Fruit fly (Drosophila melanogaster): Measurements from ENCODE around the gene bwa.
A peak's percentile ranks its signal among the peaks of the same experiment; 100 is the strongest.

bwa gene

dm6 chr2L:20086295-20087096 lies 20.3 kb downstream of the bwa start:
- TF ChIP-seq cnc (optimal IDR thresholded peaks at IDR 0.05) (no peak), CG7045 (GFP tag; optimal IDR thresholded peaks at IDR 0.05) (peak; percentile 67), Mnt (GFP tag; optimal IDR thresholded peaks at IDR 0.05) (peak; percentile 89), CG12768 (GFP tag; optimal IDR thresholded peaks at IDR 0.05) (peak; percentile 92), Crg-1 (GFP tag; optimal IDR thresholded peaks at IDR 0.05) (peak; percentile 62), CG7101 (tag; optimal IDR thresholded peaks at IDR 0.05) (peak; percentile 93), CG5204 (GFP tag; optimal IDR thresholded peaks at IDR 0.05) (peak; percentile 86), CG11617 (GFP tag; optimal IDR thresholded peaks at IDR 0.05) (peak; percentile 90), tj (GFP tag; optimal IDR thresholded peaks at IDR 0.05) (peak; percentile 77), bab1 (GFP tag; optimal IDR thresholded peaks at IDR 0.05) (peak; percentile 31), Hr96 (GFP tag; optimal IDR thresholded peaks at IDR 0.05) (peak; percentile 76), CG33017 (tag; optimal IDR thresholded peaks at IDR 0.05) (peak; percentile 94), pad (GFP tag; optimal IDR thresholded peaks at IDR 0.05) (peak; percentile 61), Clk (GFP tag; optimal IDR thresholded peaks at IDR 0.05) (peak; percentile 65), CG14711 (tag; optimal IDR thresholded peaks at IDR 0.05) (peak; percentile 90), kay (GFP tag; ENCODE audit: borderline replicate concordance) (no peak), toe (GFP tag; optimal IDR thresholded peaks at IDR 0.05) (peak; percentile 29), CG1620 (GFP tag; optimal IDR thresholded peaks at IDR 0.05) (peak; percentile 30), ovo (GFP tag; optimal IDR thresholded peaks at IDR 0.05) (peak; percentile 76), cic (GFP tag; optimal IDR thresholded peaks at IDR 0.05) (peak; percentile 95)

- TF ChIP-seq Hr96 (GFP tag; optimal IDR thresholded peaks at IDR 0.05) = peak; percentile 98
- TF ChIP-seq CG33017 (tag; optimal IDR thresholded peaks at IDR 0.05) = peak; percentile 98
- peak; percentile 99 for TF ChIP-seq bab1 (GFP tag; optimal IDR thresholded peaks at IDR 0.05)
- no peak for TF ChIP-seq cnc (optimal IDR thresholded peaks at IDR 0.05)
- TF ChIP-seq CG1620 (GFP tag; optimal IDR thresholded peaks at IDR 0.05) = peak; percentile 98
- TF ChIP-seq pad (GFP tag; optimal IDR thresholded peaks at IDR 0.05) = peak; percentile 92
- TF ChIP-seq CG12768 (GFP tag; optimal IDR thresholded peaks at IDR 0.05) = peak; percentile 99
- peak; percentile 90 for TF ChIP-seq cic (GFP tag; optimal IDR thresholded peaks at IDR 0.05)
- peak; percentile 98 for TF ChIP-seq CG7101 (tag; optimal IDR thresholded peaks at IDR 0.05)
- peak; percentile 98 for TF ChIP-seq CG7045 (GFP tag; optimal IDR thresholded peaks at IDR 0.05)
- TF ChIP-seq toe (GFP tag; optimal IDR thresholded peaks at IDR 0.05) = peak; percentile 99
- TF ChIP-seq CG14711 (tag; optimal IDR thresholded peaks at IDR 0.05) = peak; percentile 95
- peak; percentile 99 for TF ChIP-seq CG11617 (GFP tag; optimal IDR thresholded peaks at IDR 0.05)
- peak; percentile 98 for TF ChIP-seq ovo (GFP tag; optimal IDR thresholded peaks at IDR 0.05)
- TF ChIP-seq Mnt (GFP tag; optimal IDR thresholded peaks at IDR 0.05) = peak; percentile 95
- peak; percentile 99 for TF ChIP-seq CG5204 (GFP tag; optimal IDR thresholded peaks at IDR 0.05)
- peak; percentile 90 for TF ChIP-seq tj (GFP tag; optimal IDR thresholded peaks at IDR 0.05)
- peak; percentile 97 for TF ChIP-seq Clk (GFP tag; optimal IDR thresholded peaks at IDR 0.05)
- TF ChIP-seq kay (GFP tag; ENCODE audit: borderline replicate concordance) = no peak
- peak; percentile 98 for TF ChIP-seq Crg-1 (GFP tag; optimal IDR thresholded peaks at IDR 0.05)
These were observed 25.0 kb downstream of the bwa start, which contains the start of the genes CG10747 and Pyroxd1 for dm6 chr2L:20091094-20091679. Gene CG10747, minus strand, starts transcription at chr2L:20091348. Gene Pyroxd1, plus strand, starts transcription at chr2L:20091435.

dm6 chr2L:20093794-20094193 lies 27.6 kb downstream of the bwa start, which contains the start of the genes Taf13 and nesd:
Gene Taf13, minus strand, starts transcription at chr2L:20093849.
Gene nesd, plus strand, starts transcription at chr2L:20093972.
- peak; percentile 36 for TF ChIP-seq Clk (GFP tag; optimal IDR thresholded peaks at IDR 0.05)
- peak; percentile 36 for TF ChIP-seq Crg-1 (GFP tag; optimal IDR thresholded peaks at IDR 0.05)
- TF ChIP-seq cnc (optimal IDR thresholded peaks at IDR 0.05) = no peak
- peak; percentile 21 for TF ChIP-seq CG7045 (GFP tag; optimal IDR thresholded peaks at IDR 0.05)
- TF ChIP-seq CG7101 (tag; optimal IDR thresholded peaks at IDR 0.05) = peak; percentile 61
- TF ChIP-seq toe (GFP tag; optimal IDR thresholded peaks at IDR 0.05) = peak; percentile 85
- TF ChIP-seq tj (GFP tag; optimal IDR thresholded peaks at IDR 0.05) = peak; percentile 57
- TF ChIP-seq CG33017 (tag; optimal IDR thresholded peaks at IDR 0.05) = peak; percentile 12
- peak; percentile 59 for TF ChIP-seq CG11617 (GFP tag; optimal IDR thresholded peaks at IDR 0.05)
- TF ChIP-seq bab1 (GFP tag; optimal IDR thresholded peaks at IDR 0.05) = peak; percentile 31
- no peak for TF ChIP-seq ovo (GFP tag; optimal IDR thresholded peaks at IDR 0.05)
- peak; percentile 0 for TF ChIP-seq Hr96 (GFP tag; optimal IDR thresholded peaks at IDR 0.05)
- no peak for TF ChIP-seq CG12768 (GFP tag; optimal IDR thresholded peaks at IDR 0.05)
- TF ChIP-seq CG1620 (GFP tag; optimal IDR thresholded peaks at IDR 0.05) = peak; percentile 55
- TF ChIP-seq Mnt (GFP tag; optimal IDR thresholded peaks at IDR 0.05) = peak; percentile 71
- peak; percentile 55 for TF ChIP-seq CG14711 (tag; optimal IDR thresholded peaks at IDR 0.05)
- peak; percentile 37 for TF ChIP-seq pad (GFP tag; optimal IDR thresholded peaks at IDR 0.05)
- peak; percentile 25 for TF ChIP-seq cic (GFP tag; optimal IDR thresholded peaks at IDR 0.05)
- peak; percentile 52 for TF ChIP-seq CG5204 (GFP tag; optimal IDR thresholded peaks at IDR 0.05)
- no peak for TF ChIP-seq kay (GFP tag; ENCODE audit: borderline replicate concordance)

- TF ChIP-seq CG12768 (GFP tag; optimal IDR thresholded peaks at IDR 0.05) (no peak), Clk (GFP tag; optimal IDR thresholded peaks at IDR 0.05) (no peak), CG14711 (tag; optimal IDR thresholded peaks at IDR 0.05) (peak; percentile 55), cnc (optimal IDR thresholded peaks at IDR 0.05) (no peak), toe (GFP tag; optimal IDR thresholded peaks at IDR 0.05) (peak; percentile 46), CG11617 (GFP tag; optimal IDR thresholded peaks at IDR 0.05) (peak; percentile 41), Hr96 (GFP tag; optimal IDR thresholded peaks at IDR 0.05) (no peak), CG7101 (tag; optimal IDR thresholded peaks at IDR 0.05) (peak; percentile 64), CG7045 (GFP tag; optimal IDR thresholded peaks at IDR 0.05) (no peak), CG5204 (GFP tag; optimal IDR thresholded peaks at IDR 0.05) (peak; percentile 18), ovo (GFP tag; optimal IDR thresholded peaks at IDR 0.05) (no peak), tj (GFP tag; optimal IDR thresholded peaks at IDR 0.05) (no peak), pad (GFP tag; optimal IDR thresholded peaks at IDR 0.05) (peak; percentile 24), bab1 (GFP tag; optimal IDR thresholded peaks at IDR 0.05) (peak; percentile 24), CG33017 (tag; optimal IDR thresholded peaks at IDR 0.05) (peak; percentile 44), Mnt (GFP tag; optimal IDR thresholded peaks at IDR 0.05) (peak; percentile 23), Crg-1 (GFP tag; optimal IDR thresholded peaks at IDR 0.05) (peak; percentile 3), CG1620 (GFP tag; optimal IDR thresholded peaks at IDR 0.05) (no peak)
These were observed 31.0 kb downstream of the bwa start, which contains the start of the genes mRpS18B and Kua for dm6 chr2L:20097105-20097631. Gene mRpS18B, minus strand, starts transcription at chr2L:20097253. Gene Kua, plus strand, starts transcription at chr2L:20097581.

All from whole organism, adult.